Fruit fly (Drosophila melanogaster): ENCODE results near the gene COX8.
A peak's percentile ranks its signal among the peaks of the same experiment; 100 is the strongest.

COX8 gene

dm6 chr3L:21568848-21569372, 29.7 kb upstream of the COX8 start, which contains the start of the genes CRIF and SMC5 (continued):
- TF ChIP-seq nmo (GFP tag; optimal IDR thresholded peaks at IDR 0.05) (peak; percentile 81), zen2 (GFP tag; IDR thresholded peaks at IDR 0.05; ENCODE audit: partially characterized antibody) (no peak), row (GFP tag; IDR thresholded peaks at IDR 0.05) (peak; percentile 94), emc (GFP tag; optimal IDR thresholded peaks at IDR 0.05) (no peak), CG6654 (GFP tag; optimal IDR thresholded peaks at IDR 0.05) (peak; percentile 14), Lhr (GFP tag; optimal IDR thresholded peaks at IDR 0.05) (peak; percentile 24), bab2 (GFP tag; optimal IDR thresholded peaks at IDR 0.05) (peak; percentile 71), toy (GFP tag; IDR thresholded peaks at IDR 0.05) (no peak), CG10654 (GFP tag; optimal IDR thresholded peaks at IDR 0.05) (peak; percentile 42), CG11085 (GFP tag; IDR thresholded peaks at IDR 0.05) (no peak), jing (GFP tag; optimal IDR thresholded peaks at IDR 0.05) (no peak), CG34376 (GFP tag; optimal IDR thresholded peaks at IDR 0.05) (peak; percentile 38), CG2875 (GFP tag; optimal IDR thresholded peaks at IDR 0.05) (no peak), Hsf (GFP tag; optimal IDR thresholded peaks at IDR 0.05) (peak; percentile 80), CG13296 (GFP tag; optimal IDR thresholded peaks at IDR 0.05) (peak; percentile 35), CG14050 (GFP tag; IDR thresholded peaks at IDR 0.05) (0 out of 3 replicates have a peak, but pooled peaks have one; percentile 27), CG31224 (GFP tag; IDR thresholded peaks at IDR 0.05) (no peak), cad (GFP tag; optimal IDR thresholded peaks at IDR 0.05) (no peak), chinmo (GFP tag; IDR thresholded peaks at IDR 0.05; ENCODE audit: partially characterized antibody) (no peak), ash1 (GFP tag; optimal IDR thresholded peaks at IDR 0.05) (no peak), CG7987 (GFP tag; optimal IDR thresholded peaks at IDR 0.05) (no peak), jumu (GFP tag; optimal IDR thresholded peaks at IDR 0.05) (peak; percentile 50), onecut (GFP tag; IDR thresholded peaks at IDR 0.05) (no peak; the same call in none of the 2 replicates), CG10462 (GFP tag; optimal IDR thresholded peaks at IDR 0.05) (peak; percentile 50), CG8944 (GFP tag; optimal IDR thresholded peaks at IDR 0.05) (peak; percentile 60), CG12071 (GFP tag; optimal IDR thresholded peaks at IDR 0.05) (no peak), vnd (GFP tag; IDR thresholded peaks at IDR 0.05; ENCODE audit: partially characterized antibody) (no peak), grau (tag; optimal IDR thresholded peaks at IDR 0.05) (peak; percentile 78), CG18011 (GFP tag; optimal IDR thresholded peaks at IDR 0.05) (peak; percentile 18), Dref (GFP tag; IDR thresholded peaks at IDR 0.05) (peak; percentile 63), CG10267 (tag; optimal IDR thresholded peaks at IDR 0.05) (peak; percentile 64)

DNA sequence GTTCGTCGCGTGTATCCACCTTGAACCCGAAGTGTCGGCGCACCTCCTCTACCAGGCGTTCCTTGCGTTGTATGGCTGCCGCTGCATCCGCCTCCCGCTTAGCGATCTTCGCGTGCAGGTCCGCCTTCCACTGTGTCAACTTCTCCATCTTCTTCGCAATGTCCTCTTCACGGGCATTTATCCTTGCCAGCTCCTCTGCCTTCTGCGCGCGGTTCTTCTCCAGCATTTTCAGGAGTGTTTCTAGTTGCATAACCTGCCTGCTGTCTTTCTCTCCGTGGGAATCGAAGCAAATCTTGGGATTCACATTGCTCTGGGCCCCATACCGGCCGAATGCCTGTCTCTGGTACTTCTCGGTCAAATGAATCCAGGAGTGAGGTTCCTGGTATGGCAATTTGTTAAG, 29.0 kb upstream of the COX8 start:
- peak in 1 of 2 experiments; percentile 92 for TF ChIP-seq Pdp1 (GFP tag; optimal IDR thresholded peaks at IDR 0.05)
- TF ChIP-seq CG17802 (tag; optimal IDR thresholded peaks at IDR 0.05): no peak
- TF ChIP-seq sens (GFP tag): peak; percentile 44
- TF ChIP-seq dpn (GFP tag; optimal IDR thresholded peaks at IDR 0.05): no peak
- peak; percentile 85 for TF ChIP-seq Ets65A (GFP tag)
- no peak for TF ChIP-seq Fer2 (tag; optimal IDR thresholded peaks at IDR 0.05)
- TF ChIP-seq Med (GFP tag): peak; percentile 65

DNA sequence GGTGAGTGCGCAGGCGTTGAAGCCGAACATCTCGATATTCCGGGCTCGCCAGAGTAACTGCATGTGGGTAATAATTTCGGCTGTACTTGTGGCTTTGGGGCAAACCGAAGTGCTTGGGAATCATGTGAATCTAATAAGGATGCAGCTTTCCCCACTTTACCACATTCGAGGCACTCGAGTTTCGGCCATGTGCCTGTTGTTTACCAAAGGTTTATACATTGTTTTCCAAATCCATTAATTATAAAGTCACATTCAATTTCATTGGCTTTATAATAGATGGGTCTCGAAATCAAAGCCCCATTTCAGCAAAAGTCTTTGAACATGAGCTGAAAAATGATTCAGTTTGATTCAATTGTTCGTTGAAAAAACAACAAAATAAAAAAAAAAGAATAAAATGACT, 25.9 kb upstream of the COX8 start, which contains the start of gene CG7634:
CG7634 (plus strand) TSS at position 301 of the 400 bp plus-strand sequence.
- TF ChIP-seq CG4424 (GFP tag; optimal IDR thresholded peaks at IDR 0.05) (no peak), Atf6 (GFP tag; IDR thresholded peaks at IDR 0.05) (no peak), chinmo (GFP tag; IDR thresholded peaks at IDR 0.05; ENCODE audit: partially characterized antibody) (no peak)

All from whole organism, embryonic.